Worm (Caenorhabditis elegans): Measurements from ENCODE around the gene clec-123.

DNA sequence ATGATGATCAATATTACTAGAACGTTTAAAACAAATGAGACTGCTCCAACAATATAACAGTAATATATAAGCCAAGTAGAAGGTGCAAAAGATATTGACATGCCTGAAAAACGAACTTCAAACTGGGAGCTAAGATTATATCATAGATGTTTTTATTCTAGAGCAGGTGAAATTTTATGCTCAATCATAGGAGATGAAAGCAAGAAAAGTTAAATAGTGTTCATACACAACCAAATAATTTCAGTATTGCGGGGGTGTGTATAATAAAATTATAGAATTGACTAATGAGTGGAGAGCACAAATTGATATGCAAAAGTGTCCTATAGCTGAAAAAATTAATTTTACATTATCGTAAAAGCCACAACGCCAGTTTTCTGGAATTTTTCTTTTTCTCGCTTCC lies 45.0 kb downstream of the clec-123 start, which contains the start of gene sri-34:
- TF ChIP-seq mdl-1 (tag; optimal IDR thresholded peaks at IDR 0.05) (no peak), unc-130 (GFP tag; optimal IDR thresholded peaks at IDR 0.05) (no peak), nhr-6 (tag; optimal IDR thresholded peaks at IDR 0.05) (no peak), pha-4 (GFP tag; IDR thresholded peaks at IDR 0.05) (no peak), pha-4 (tag; optimal IDR thresholded peaks at IDR 0.05) (no peak), lin-1 (GFP tag; IDR thresholded peaks at IDR 0.05) (no peak), saeg-2 (GFP tag; IDR thresholded peaks at IDR 0.05) (no peak), lin-39 (tag; optimal IDR thresholded peaks at IDR 0.05) (no peak)
